Worm (Caenorhabditis elegans) whole organism, mixed stage, embryonic: ENCODE results near the gene dsl-7.

Experiments used
- M03D4.4 ChIP-seq: sonication (generic microtip); optimal IDR thresholded peaks from 2 replicates; lab custom pipeline; 2017; ENCODE audit warnings: mild to moderate bottlenecking, missing genetic modification characterization, missing compliant biosample characterization
- bed-3 ChIP-seq: fragments of 200-800 bp; sonication (Bioruptor generic); optimal IDR thresholded peaks from 3 replicates; lab custom pipeline; 2018; ENCODE audit warnings: mild to moderate bottlenecking, missing genetic modification characterization, moderate library complexity, missing compliant biosample characterization
- blmp-1 ChIP-seq: fragments of 150-350 bp; optimal IDR thresholded peaks from 2 replicates; lab custom pipeline; 2014; ENCODE audit warnings: missing biosample characterization, missing genetic modification characterization
- ceh-39 ChIP-seq: fragments of 150-350 bp; optimal IDR thresholded peaks from 2 replicates; lab custom pipeline; 2014; ENCODE audit warnings: missing biosample characterization, missing genetic modification characterization
- ceh-43 ChIP-seq: fragments of 200-800 bp; sonication (Bioruptor generic); optimal IDR thresholded peaks from 2 replicates; lab custom pipeline; 2018; ENCODE audit warnings: mild to moderate bottlenecking, missing genetic modification characterization, moderate library complexity, missing compliant biosample characterization
- ceh-83 ChIP-seq: fragments of 200-800 bp; sonication (Bioruptor generic); optimal IDR thresholded peaks from 2 replicates; lab custom pipeline; 2018; ENCODE audit warnings: mild to moderate bottlenecking, missing genetic modification characterization, missing compliant biosample characterization
- ces-1 ChIP-seq: fragments of 150-350 bp; optimal IDR thresholded peaks from 2 replicates; lab custom pipeline; 2014; ENCODE audit warnings: missing biosample characterization, missing genetic modification reagents, missing genetic modification characterization
- cnd-1 ChIP-seq: fragments of 200-800 bp; sonication (Bioruptor generic); optimal IDR thresholded peaks from 2 replicates; lab custom pipeline; 2018; ENCODE audit warnings: mild to moderate bottlenecking, missing genetic modification characterization, missing compliant biosample characterization
- drap-1 ChIP-seq: fragments of 200-800 bp; sonication (Bioruptor generic); optimal IDR thresholded peaks from 3 replicates; lab custom pipeline; 2018; ENCODE audit warnings: mild to moderate bottlenecking, missing genetic modification characterization, missing compliant biosample characterization
- elt-1 ChIP-seq: sonication (generic microtip); optimal IDR thresholded peaks from 2 replicates; lab custom pipeline; 2017; ENCODE audit warnings: missing genetic modification characterization, mild to moderate bottlenecking, missing compliant biosample characterization, antibody characterized with exemption, moderate library complexity, borderline replicate concordance; ENCODE audit not compliant: insufficient read depth
- elt-3 ChIP-seq: fragments of 150-350 bp; optimal IDR thresholded peaks from 2 replicates; lab custom pipeline; 2014; ENCODE audit warnings: missing biosample characterization, missing genetic modification characterization
- flh-1 ChIP-seq: fragments of 200-800 bp; sonication (Bioruptor generic); optimal IDR thresholded peaks from 2 replicates; lab custom pipeline; 2018; ENCODE audit warnings: mild to moderate bottlenecking, missing genetic modification characterization, moderate library complexity, missing compliant biosample characterization
- ham-2 ChIP-seq: fragments of 200-800 bp; sonication (Bioruptor generic); optimal IDR thresholded peaks from 2 replicates; lab custom pipeline; 2018; ENCODE audit warnings: mild to moderate bottlenecking, missing genetic modification characterization, missing compliant biosample characterization
- hlh-1 ChIP-seq: fragments of 150-350 bp; optimal IDR thresholded peaks from 2 replicates; lab custom pipeline; 2014; ENCODE audit warnings: missing biosample characterization, missing genetic modification reagents, missing genetic modification characterization
- lin-13 ChIP-seq: fragments of 150-350 bp; optimal IDR thresholded peaks from 2 replicates; lab custom pipeline; 2014; ENCODE audit warnings: missing biosample characterization, missing genetic modification characterization
- lin-32 ChIP-seq: fragments of 200-800 bp; sonication (Bioruptor generic); optimal IDR thresholded peaks from 2 replicates; lab custom pipeline; 2018; ENCODE audit warnings: mild to moderate bottlenecking, missing genetic modification characterization, missing compliant biosample characterization
- lsy-2 ChIP-seq: fragments of 150-350 bp; optimal IDR thresholded peaks from 2 replicates; lab custom pipeline; 2014; ENCODE audit warnings: missing biosample characterization, missing genetic modification characterization
- mab-5 ChIP-seq: fragments of 150-350 bp; optimal IDR thresholded peaks from 2 replicates; lab custom pipeline; 2014; ENCODE audit warnings: missing biosample characterization, missing genetic modification characterization
- mep-1 ChIP-seq: fragments of 150-350 bp; optimal IDR thresholded peaks from 2 replicates; lab custom pipeline; 2017; ENCODE audit warnings: missing biosample characterization, missing genetic modification reagents, missing genetic modification characterization, inconsistent platforms
- mls-2 ChIP-seq: sonication (generic microtip); optimal IDR thresholded peaks from 2 replicates; lab custom pipeline; 2016; ENCODE audit warnings: mild to moderate bottlenecking, missing genetic modification characterization, moderate library complexity, missing compliant biosample characterization
- nhr-12 ChIP-seq: fragments of 150-350 bp; optimal IDR thresholded peaks from 2 replicates; lab custom pipeline; 2014; ENCODE audit warnings: missing biosample characterization, missing genetic modification characterization
- nhr-2 ChIP-seq: fragments of 150-350 bp; optimal IDR thresholded peaks from 2 replicates; lab custom pipeline; 2014; ENCODE audit warnings: missing biosample characterization, missing genetic modification characterization
- nhr-237 ChIP-seq: fragments of 150-350 bp; optimal IDR thresholded peaks from 2 replicates; lab custom pipeline; 2014; ENCODE audit warnings: missing biosample characterization, missing genetic modification characterization
- nhr-28 ChIP-seq: fragments of 150-350 bp; optimal IDR thresholded peaks from 2 replicates; lab custom pipeline; 2014; ENCODE audit warnings: missing biosample characterization, missing genetic modification characterization
- nhr-76 ChIP-seq: sonication (generic microtip); optimal IDR thresholded peaks from 2 replicates; lab custom pipeline; 2017; ENCODE audit warnings: missing biosample characterization, missing genetic modification characterization
- pha-4 ChIP-seq: fragments of 150-350 bp; optimal IDR thresholded peaks from 2 replicates; lab custom pipeline; 2018; ENCODE audit warnings: missing biosample characterization, missing genetic modification reagents, missing genetic modification characterization
- sem-2 ChIP-seq: fragments of 200-800 bp; sonication (Bioruptor generic); optimal IDR thresholded peaks from 2 replicates; lab custom pipeline; 2018; ENCODE audit warnings: mild to moderate bottlenecking, missing genetic modification characterization, missing compliant biosample characterization
- snpc-4 ChIP-seq: fragments of 150-350 bp; optimal IDR thresholded peaks from 2 replicates; lab custom pipeline; 2014; ENCODE audit warnings: missing biosample characterization, missing genetic modification characterization
- sptf-1 ChIP-seq: sonication (generic microtip); optimal IDR thresholded peaks from 2 replicates; lab custom pipeline; 2017; ENCODE audit warnings: mild to moderate bottlenecking, missing genetic modification characterization, moderate library complexity, missing compliant biosample characterization
- tbx-8 ChIP-seq: fragments of 200-800 bp; sonication (Bioruptor generic); optimal IDR thresholded peaks from 2 replicates; lab custom pipeline; 2018; ENCODE audit warnings: mild to moderate bottlenecking, missing genetic modification characterization, moderate library complexity, missing compliant biosample characterization
- unc-120 ChIP-seq: sonication (generic microtip); optimal IDR thresholded peaks from 2 replicates; lab custom pipeline; 2017; ENCODE audit warnings: missing genetic modification characterization, missing compliant biosample characterization; ENCODE audit not compliant: poor library complexity, severe bottlenecking
- unc-39 ChIP-seq: fragments of 150-350 bp; optimal IDR thresholded peaks from 2 replicates; lab custom pipeline; 2014; ENCODE audit warnings: missing biosample characterization, missing genetic modification characterization
- unc-62 ChIP-seq: fragments of 150-350 bp; optimal IDR thresholded peaks from 2 replicates; lab custom pipeline; 2014; ENCODE audit warnings: missing biosample characterization, missing genetic modification reagents, missing genetic modification characterization
- zip-8 ChIP-seq: fragments of 150-350 bp; optimal IDR thresholded peaks from 2 replicates; lab custom pipeline; 2014; ENCODE audit warnings: missing biosample characterization, missing genetic modification characterization
- ztf-11 ChIP-seq: fragments of 150-350 bp; optimal IDR thresholded peaks from 2 replicates; lab custom pipeline; 2014; ENCODE audit warnings: missing biosample characterization, missing genetic modification characterization

dsl-7 gene

ce11 chrV:13033223-13033622, 40.3 kb downstream of the dsl-7 start, which contains the start of gene W07G4.1:
Gene W07G4.1, plus strand, starts transcription at chrV:13033523.
- TF ChIP-seq sptf-1 (tag; lab: Kevin White, UChicago) (no peak), unc-62 (GFP tag; lab: Kevin White, UChicago) (no peak), ham-2 (no peak)

- TF ChIP-seq snpc-4 (tag; lab: Kevin White, UChicago): no peak
- TF ChIP-seq lin-13 (tag; lab: Kevin White, UChicago): no peak
- no peak for TF ChIP-seq hlh-1 (tag; lab: Kevin White, UChicago)
- TF ChIP-seq pha-4: no peak
- TF ChIP-seq nhr-28 (tag; lab: Kevin White, UChicago): no peak
- TF ChIP-seq ces-1: no peak
- TF ChIP-seq sem-2 (GFP tag; lab: Kevin White, UChicago): no peak
- no peak for TF ChIP-seq sptf-1 (tag; lab: Kevin White, UChicago)
- no peak for TF ChIP-seq ceh-43 (GFP tag; lab: Kevin White, UChicago)
- TF ChIP-seq unc-39 (tag; lab: Kevin White, UChicago): no peak
- TF ChIP-seq ceh-83: no peak
- no peak for TF ChIP-seq lsy-2 (tag; lab: Kevin White, UChicago)
- no peak for TF ChIP-seq mep-1 (tag; lab: Kevin White, UChicago)
- TF ChIP-seq nhr-12 (tag; lab: Kevin White, UChicago): no peak
- TF ChIP-seq ceh-39 (tag; lab: Kevin White, UChicago): no peak
- no peak for TF ChIP-seq nhr-76 (tag; lab: Kevin White, UChicago)
Observed at ce11 chrV:13034604-13035003, 41.7 kb downstream of the dsl-7 start, which contains the start of gene W07G4.7. Gene W07G4.7, minus strand, starts transcription at chrV:13034704.

DNA sequence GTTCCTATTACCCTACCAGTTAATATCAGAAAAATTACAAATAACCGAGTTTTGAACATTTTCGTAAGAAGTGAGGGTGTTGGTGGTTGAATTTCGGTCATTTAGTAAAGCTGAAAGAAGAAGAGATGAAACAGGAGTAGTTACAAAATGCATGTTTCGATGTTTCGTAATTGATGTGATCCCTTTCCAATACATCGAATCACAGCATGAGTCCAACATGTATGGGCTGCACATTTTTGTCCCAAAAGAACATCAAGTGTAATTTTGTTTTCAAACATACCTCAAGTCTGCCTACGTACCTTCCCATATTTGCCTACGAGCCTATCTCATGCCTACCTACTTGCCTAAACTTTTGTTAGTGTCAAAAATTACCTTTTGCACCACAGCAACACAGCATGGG, 43.5 kb downstream of the dsl-7 start, which contains the start of gene W07G4.2:
Gene W07G4.2, minus strand, starts transcription at position 101 of the 400 bp plus-strand sequence.
- TF ChIP-seq lsy-2 (tag; lab: Kevin White, UChicago): no peak
- TF ChIP-seq lin-13 (tag; lab: Kevin White, UChicago): no peak
- TF ChIP-seq tbx-8 (GFP tag; lab: Kevin White, UChicago): no peak
- no peak for TF ChIP-seq ceh-83
- no peak for TF ChIP-seq mab-5 (tag; lab: Kevin White, UChicago)
- TF ChIP-seq mls-2 (tag; lab: Kevin White, UChicago): no peak
- no peak for TF ChIP-seq blmp-1 (tag; lab: Kevin White, UChicago)
- TF ChIP-seq M03D4.4 (tag; lab: Kevin White, UChicago): no peak
- no peak for TF ChIP-seq zip-8 (tag; lab: Kevin White, UChicago)
- TF ChIP-seq ces-1: no peak
- TF ChIP-seq elt-3 (tag; lab: Kevin White, UChicago): no peak

ce11 chrV:13041666-13042065, 48.7 kb downstream of the dsl-7 start, which contains the start of gene scyl-1:
Gene scyl-1, minus strand, starts transcription at chrV:13041721.
- no peak for TF ChIP-seq nhr-76 (tag; lab: Kevin White, UChicago)
- no peak for TF ChIP-seq zip-8 (tag; lab: Kevin White, UChicago)
- peak; percentile 3 for TF ChIP-seq ztf-11
- peak; percentile 17 for TF ChIP-seq ceh-83
- peak; percentile 16 for TF ChIP-seq unc-62 (GFP tag; lab: Kevin White, UChicago)
- TF ChIP-seq sem-2 (GFP tag; lab: Kevin White, UChicago): no peak
- peak; percentile 66 for TF ChIP-seq mep-1 (tag; lab: Kevin White, UChicago)
- no peak for TF ChIP-seq ceh-43 (GFP tag; lab: Kevin White, UChicago)
- no peak for TF ChIP-seq lin-32 (GFP tag; lab: Kevin White, UChicago)
- no peak for TF ChIP-seq nhr-12 (tag; lab: Kevin White, UChicago)
- TF ChIP-seq ceh-39 (tag; lab: Kevin White, UChicago): no peak
- TF ChIP-seq nhr-28 (tag; lab: Kevin White, UChicago): no peak
- TF ChIP-seq drap-1 (GFP tag; lab: Kevin White, UChicago): peak; percentile 32
- no peak for TF ChIP-seq cnd-1 (tag; lab: Kevin White, UChicago)
- no peak for TF ChIP-seq tbx-8 (GFP tag; lab: Kevin White, UChicago)
- TF ChIP-seq hlh-1 (tag; lab: Kevin White, UChicago): peak; percentile 57
- TF ChIP-seq unc-39 (tag; lab: Kevin White, UChicago): no peak
- TF ChIP-seq ces-1: peak; percentile 86
- peak; percentile 64 for TF ChIP-seq sptf-1 (tag; lab: Kevin White, UChicago)
- TF ChIP-seq snpc-4 (tag; lab: Kevin White, UChicago): no peak
- TF ChIP-seq ham-2: no peak
- no peak for TF ChIP-seq nhr-2 (tag; lab: Kevin White, UChicago)
- peak; percentile 36 for TF ChIP-seq M03D4.4 (tag; lab: Kevin White, UChicago)
- TF ChIP-seq mls-2 (tag; lab: Kevin White, UChicago): peak; percentile 7
- TF ChIP-seq pha-4: no peak
- TF ChIP-seq unc-120 (tag; lab: Kevin White, UChicago): no peak
- TF ChIP-seq elt-3 (tag; lab: Kevin White, UChicago): no peak
- no peak for TF ChIP-seq flh-1
- no peak for TF ChIP-seq elt-1 (tag; lab: Kevin White, UChicago)
- TF ChIP-seq bed-3 (GFP tag; lab: Kevin White, UChicago): no peak
- no peak for TF ChIP-seq mab-5 (tag; lab: Kevin White, UChicago)
- TF ChIP-seq lin-13 (tag; lab: Kevin White, UChicago): peak; percentile 36
- peak; percentile 19 for TF ChIP-seq blmp-1 (tag; lab: Kevin White, UChicago)
- TF ChIP-seq lsy-2 (tag; lab: Kevin White, UChicago): peak; percentile 61
- TF ChIP-seq nhr-237 (tag; lab: Kevin White, UChicago): peak; percentile 52
